Fruit fly (Drosophila melanogaster) whole organism, embryonic: ENCODE results near the gene Pph13.
A peak's percentile ranks its signal among the peaks of the same experiment; 100 is the strongest.

ENCODE experiments used
- CG17802 ChIP-seq: fragments of 200-800 bp; sonication (Bioruptor generic); optimal IDR thresholded peaks from 2 replicates; lab custom pipeline; 2018; ENCODE audit warnings: missing biosample characterization, mild to moderate bottlenecking, missing genetic modification characterization, moderate library complexity
- CG3163 ChIP-seq: fragments of 200-800 bp; sonication (Bioruptor generic); optimal IDR thresholded peaks from 3 replicates; lab custom pipeline; 2016; ENCODE audit warnings: missing biosample characterization, missing genetic modification characterization
- Hand ChIP-seq: fragments of 200-800 bp; sonication (Bioruptor generic); optimal IDR thresholded peaks from 2 replicates; lab custom pipeline; 2017; ENCODE audit warnings: mild to moderate bottlenecking, missing biosample characterization, missing genetic modification reagents, missing genetic modification characterization
- Hmx ChIP-seq: fragments of 200-800 bp; sonication (Bioruptor generic); optimal IDR thresholded peaks from 2 replicates; lab custom pipeline; 2016; ENCODE audit warnings: missing biosample characterization, missing genetic modification characterization
- Lpt ChIP-seq: fragments of >200 bp; optimal IDR thresholded peaks from 2 replicates; lab custom pipeline; 2018; ENCODE audit warnings: missing biosample characterization, missing genetic modification characterization
- Myb ChIP-seq: fragments of 200-800 bp; sonication (Bioruptor generic); optimal IDR thresholded peaks from 2 replicates; lab custom pipeline; 2016; ENCODE audit warnings: missing biosample characterization, missing genetic modification characterization
- Rx ChIP-seq: fragments of 200-800 bp; sonication (Bioruptor generic); IDR thresholded peaks from 2 replicates; pipeline ENCODE4 v1.3.6; 2022; ENCODE audit warnings: missing biosample characterization, missing genetic modification characterization
- dmrt11E ChIP-seq: fragments of 200-800 bp; sonication (Bioruptor generic); optimal IDR thresholded peaks from 3 replicates; lab custom pipeline; 2018; ENCODE audit warnings: missing biosample characterization, mild to moderate bottlenecking, missing genetic modification characterization, moderate library complexity
- dysf ChIP-seq: fragments of 200-800 bp; sonication (Bioruptor generic); IDR thresholded peaks from 3 replicates; pipeline ENCODE4 v1.3.6; 2022; ENCODE audit warnings: missing biosample characterization, missing genetic modification characterization
- pzg ChIP-seq: fragments of 200-800 bp; sonication (Bioruptor generic); optimal IDR thresholded peaks from 3 replicates; lab custom pipeline; 2018; ENCODE audit warnings: missing biosample characterization, mild to moderate bottlenecking, missing genetic modification characterization, moderate library complexity
- sens ChIP-seq: fragments of 200-800 bp; sonication (Bioruptor generic); peaks from one replicate; lab custom pipeline; 2016; ENCODE audit warnings: missing biosample characterization, missing genetic modification characterization
- sisA ChIP-seq: fragments of 200-800 bp; sonication (Bioruptor generic); IDR thresholded peaks from 2 replicates; pipeline ENCODE4 v1.3.6; 2022; ENCODE audit warnings: missing biosample characterization, missing genetic modification characterization

DNA sequence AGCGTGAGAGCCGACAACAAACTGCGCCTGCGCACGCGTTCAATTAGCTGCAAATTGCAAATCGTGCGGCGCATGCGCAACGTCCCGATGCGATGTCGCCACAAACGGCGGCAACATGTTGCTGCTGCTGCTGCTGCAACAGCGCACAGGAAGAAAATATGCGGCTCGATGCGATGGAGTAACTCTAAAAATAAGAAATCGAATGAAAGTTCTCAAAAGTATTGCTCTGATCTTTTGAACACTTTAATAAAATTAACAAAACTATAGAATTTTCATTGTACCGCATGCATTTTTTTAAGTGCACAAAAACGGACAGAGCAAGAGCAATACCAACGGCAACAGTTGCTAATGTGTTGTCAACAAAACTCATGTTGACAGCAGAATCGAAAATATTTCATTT, 28.9 kb downstream of the Pph13 start:
- TF ChIP-seq dysf (GFP tag; lab: Robert Waterston, UW) (no peak), pzg (GFP tag; lab: Kevin White, UChicago) (no peak), Hand (GFP tag; lab: Kevin White, UChicago) (no peak), Rx (GFP tag; lab: Robert Waterston, UW) (no peak), sisA (GFP tag; lab: Robert Waterston, UW) (peak; percentile 51), CG3163 (GFP tag; lab: Kevin White, UChicago) (no peak), sens (GFP tag; lab: Kevin White, UChicago) (peak; percentile 75), CG17802 (tag; lab: Kevin White, UChicago) (no peak), Myb (GFP tag; lab: Kevin White, UChicago) (no peak), Hmx (no peak), Lpt (GFP tag; lab: Kevin White, UChicago) (no peak), dmrt11E (peak; percentile 77)
